Worm (Caenorhabditis elegans) whole organism, L1 larva: Measurements from ENCODE around the gene nono-1.

Source experiments
- C04F5.9 ChIP-seq: sonication (generic microtip); optimal IDR thresholded peaks from 2 replicates; lab custom pipeline; 2016; ENCODE audit warnings: missing genetic modification characterization, missing compliant biosample characterization
- C16A3.4 ChIP-seq: fragments of 150-350 bp; optimal IDR thresholded peaks from 2 replicates; lab custom pipeline; 2014; ENCODE audit warnings: missing biosample characterization, missing genetic modification characterization
- Y116A8C.19 ChIP-seq: sonication (generic microtip); optimal IDR thresholded peaks from 2 replicates; lab custom pipeline; 2016; ENCODE audit warnings: missing compliant biosample characterization, missing genetic modification characterization, borderline replicate concordance
- aha-1 ChIP-seq: fragments of 150-350 bp; optimal IDR thresholded peaks from 2 replicates; lab custom pipeline; 2014; ENCODE audit warnings: missing biosample characterization, missing genetic modification characterization
- alr-1 ChIP-seq: fragments of 200-800 bp; sonication (Bioruptor generic); optimal IDR thresholded peaks from 2 replicates; lab custom pipeline; 2018; ENCODE audit warnings: borderline replicate concordance, mild to moderate bottlenecking, missing genetic modification characterization, missing compliant biosample characterization
- blmp-1 ChIP-seq: fragments of 150-350 bp; optimal IDR thresholded peaks from 2 replicates; lab custom pipeline; 2014; ENCODE audit warnings: missing biosample characterization, missing genetic modification characterization
- ceh-63 ChIP-seq: fragments of 200-800 bp; sonication (Bioruptor generic); optimal IDR thresholded peaks from 2 replicates; lab custom pipeline; 2018; ENCODE audit warnings: mild to moderate bottlenecking, missing genetic modification characterization, missing compliant biosample characterization
- ceh-8 ChIP-seq: fragments of 200-800 bp; sonication (Bioruptor generic); optimal IDR thresholded peaks from 2 replicates; lab custom pipeline; 2018; ENCODE audit warnings: mild to moderate bottlenecking, missing genetic modification characterization, moderate library complexity, missing compliant biosample characterization
- ceh-82 ChIP-seq, 3 experiments: fragments of 150-350 bp in 1 of 3; sonication (generic microtip) in 2 of 3; optimal IDR thresholded peaks; 2 replicates each; lab custom pipeline; 2014 to 2017; ENCODE audit warnings: missing biosample characterization in 3 of 3, missing genetic modification characterization in 3 of 3
- ceh-88 ChIP-seq: fragments of 200-800 bp; sonication (Bioruptor generic); IDR thresholded peaks from 2 replicates; pipeline ENCODE4 v1.3.6; 2022; ENCODE audit warnings: missing genetic modification characterization, missing compliant biosample characterization
- ceh-90 ChIP-seq: sonication (generic microtip); optimal IDR thresholded peaks from 2 replicates; lab custom pipeline; 2016; ENCODE audit warnings: missing genetic modification characterization, missing compliant biosample characterization
- dpl-1 ChIP-seq, 3 experiments: fragments of 150-350 bp in 2 of 3; sonication (generic microtip) in 1 of 3; optimal IDR thresholded peaks; 2 replicates each; lab custom pipeline; 2014 to 2017; ENCODE audit warnings: missing biosample characterization in 3 of 3, missing genetic modification characterization in 3 of 3, missing genetic modification reagents in 3 of 3
- dsc-1 ChIP-seq: sonication (generic microtip); optimal IDR thresholded peaks from 2 replicates; lab custom pipeline; 2016; ENCODE audit warnings: mild to moderate bottlenecking, missing genetic modification characterization, missing compliant biosample characterization
- efl-1 ChIP-seq, 4 experiments: fragments of 150-350 bp; optimal IDR thresholded peaks in 3 of 4; peaks in 1 of 4; 1 replicate in 1 of 4; 2 replicates in 3 of 4; lab custom pipeline; 2014; ENCODE audit warnings: missing biosample characterization in 2 of 4, missing genetic modification characterization in 2 of 4, missing genetic modification reagents in 2 of 4
- efl-3 ChIP-seq: fragments of 200-800 bp; sonication (Bioruptor generic); optimal IDR thresholded peaks from 2 replicates; lab custom pipeline; 2018; ENCODE audit warnings: mild to moderate bottlenecking, missing genetic modification characterization, missing compliant biosample characterization
- elt-2 ChIP-seq: sonication (generic microtip); optimal IDR thresholded peaks from 2 replicates; lab custom pipeline; 2016; ENCODE audit warnings: missing genetic modification characterization, mild to moderate bottlenecking, inconsistent platforms, missing compliant biosample characterization, missing genetic modification reagents
- ets-5 ChIP-seq: fragments of 200-800 bp; sonication (Bioruptor generic); IDR thresholded peaks from 2 replicates; pipeline ENCODE4 v1.3.6; 2022; ENCODE audit warnings: missing genetic modification characterization, missing compliant biosample characterization
- fkh-8 ChIP-seq: sonication (generic microtip); optimal IDR thresholded peaks from 2 replicates; lab custom pipeline; 2016; ENCODE audit warnings: mild to moderate bottlenecking, missing genetic modification characterization, missing compliant biosample characterization
- grh-1 ChIP-seq: fragments of 200-800 bp; sonication (Bioruptor generic); IDR thresholded peaks from 2 replicates; pipeline ENCODE4 v1.3.6; 2022; ENCODE audit warnings: missing genetic modification reagents, missing genetic modification characterization, missing compliant biosample characterization
- hlh-4 ChIP-seq: sonication (generic microtip); optimal IDR thresholded peaks from 2 replicates; lab custom pipeline; 2016; ENCODE audit warnings: mild to moderate bottlenecking, missing genetic modification characterization, missing compliant biosample characterization
- isw-1 ChIP-seq: fragments of 200-800 bp; sonication (Bioruptor generic); IDR thresholded peaks from 2 replicates; pipeline ENCODE4 v1.3.6; 2022; ENCODE audit warnings: missing genetic modification characterization, missing compliant biosample characterization
- lin-13 ChIP-seq: fragments of 150-350 bp; optimal IDR thresholded peaks from 2 replicates; lab custom pipeline; 2014; ENCODE audit warnings: missing biosample characterization, missing genetic modification reagents, missing genetic modification characterization
- lin-15B ChIP-seq: fragments of 150-350 bp; sonication (generic microtip); optimal IDR thresholded peaks from 3 replicates; lab custom pipeline; 2014; ENCODE audit warnings: missing biosample characterization, missing genetic modification characterization
- lin-35 ChIP-seq, 2 experiments: fragments of 150-350 bp; optimal IDR thresholded peaks; 2 replicates each; lab custom pipeline; 2014; ENCODE audit warnings: missing biosample characterization in 2 of 2, missing genetic modification characterization in 2 of 2, missing genetic modification reagents in 2 of 2
- lin-39 ChIP-seq: fragments of 150-350 bp; optimal IDR thresholded peaks from 2 replicates; lab custom pipeline; 2014; ENCODE audit warnings: missing biosample characterization, missing genetic modification reagents, missing genetic modification characterization
- lir-3 ChIP-seq: sonication (generic microtip); optimal IDR thresholded peaks from 2 replicates; lab custom pipeline; 2016; ENCODE audit warnings: mild to moderate bottlenecking, missing genetic modification characterization, moderate library complexity, missing compliant biosample characterization; ENCODE audit not compliant: poor library complexity
- lsy-2 ChIP-seq, 2 experiments: fragments of 150-350 bp; optimal IDR thresholded peaks; 2 replicates each; lab custom pipeline; 2014; ENCODE audit warnings: missing biosample characterization in 2 of 2, missing genetic modification characterization in 2 of 2
- mdl-1 ChIP-seq, 2 experiments: fragments of 150-350 bp; optimal IDR thresholded peaks; 2 replicates each; lab custom pipeline; 2014 to 2017; ENCODE audit warnings: missing biosample characterization in 2 of 2, missing genetic modification characterization in 2 of 2, inconsistent platforms in 1 of 2
- mef-2 ChIP-seq: fragments of 150-350 bp; optimal IDR thresholded peaks from 2 replicates; lab custom pipeline; 2014; ENCODE audit warnings: missing biosample characterization, missing genetic modification characterization
- mep-1 ChIP-seq: fragments of 150-350 bp; optimal IDR thresholded peaks from 2 replicates; lab custom pipeline; 2014; ENCODE audit warnings: missing biosample characterization, missing genetic modification characterization
- nhr-12 ChIP-seq: sonication (generic microtip); optimal IDR thresholded peaks from 2 replicates; lab custom pipeline; 2017; ENCODE audit warnings: missing biosample characterization, missing genetic modification characterization
- nhr-20 ChIP-seq: sonication (generic microtip); optimal IDR thresholded peaks from 2 replicates; lab custom pipeline; 2016; ENCODE audit warnings: mild to moderate bottlenecking, missing genetic modification characterization, missing compliant biosample characterization
- nhr-237 ChIP-seq: fragments of 150-350 bp; optimal IDR thresholded peaks from 2 replicates; lab custom pipeline; 2014; ENCODE audit warnings: missing biosample characterization, missing genetic modification characterization
- nhr-28 ChIP-seq: fragments of 150-350 bp; optimal IDR thresholded peaks from 2 replicates; lab custom pipeline; 2014; ENCODE audit warnings: missing biosample characterization, missing genetic modification characterization
- nhr-71 ChIP-seq: sonication (generic microtip); optimal IDR thresholded peaks from 2 replicates; lab custom pipeline; 2016; ENCODE audit warnings: mild to moderate bottlenecking, missing genetic modification characterization, moderate library complexity, missing compliant biosample characterization
- nhr-76 ChIP-seq: sonication (generic microtip); optimal IDR thresholded peaks from 2 replicates; lab custom pipeline; 2017; ENCODE audit warnings: missing biosample characterization, missing genetic modification characterization
- nhr-90 ChIP-seq: sonication (generic microtip); optimal IDR thresholded peaks from 2 replicates; lab custom pipeline; 2016; ENCODE audit warnings: mild to moderate bottlenecking, missing genetic modification characterization, missing compliant biosample characterization; ENCODE audit not compliant: poor library complexity
- pax-3 ChIP-seq: fragments of 200-800 bp; sonication (Bioruptor generic); optimal IDR thresholded peaks from 2 replicates; lab custom pipeline; 2018; ENCODE audit warnings: mild to moderate bottlenecking, missing genetic modification characterization, moderate library complexity, missing compliant biosample characterization
- pqm-1 ChIP-seq: sonication (generic microtip); optimal IDR thresholded peaks from 3 replicates; lab custom pipeline; 2017; ENCODE audit warnings: missing biosample characterization, missing genetic modification characterization
- rnt-1 ChIP-seq: sonication (generic microtip); optimal IDR thresholded peaks from 2 replicates; lab custom pipeline; 2016; ENCODE audit warnings: mild to moderate bottlenecking, missing genetic modification characterization, moderate library complexity, missing compliant biosample characterization
- sptf-1 ChIP-seq: fragments of 150-350 bp; optimal IDR thresholded peaks from 2 replicates; lab custom pipeline; 2014; ENCODE audit warnings: missing biosample characterization, missing genetic modification characterization
- tbx-2 ChIP-seq: sonication (generic microtip); optimal IDR thresholded peaks from 2 replicates; lab custom pipeline; 2016; ENCODE audit warnings: missing genetic modification characterization, missing compliant biosample characterization
- tlp-1 ChIP-seq: fragments of 150-350 bp; optimal IDR thresholded peaks from 2 replicates; lab custom pipeline; 2014; ENCODE audit warnings: missing biosample characterization, missing genetic modification characterization
- unc-130 ChIP-seq: fragments of 150-350 bp; optimal IDR thresholded peaks from 2 replicates; lab custom pipeline; 2017; ENCODE audit warnings: missing biosample characterization, missing genetic modification characterization, inconsistent platforms
- unc-30 ChIP-seq: sonication (generic microtip); optimal IDR thresholded peaks from 2 replicates; lab custom pipeline; 2017; ENCODE audit warnings: missing biosample characterization, missing genetic modification characterization
- unc-62 ChIP-seq: fragments of 150-350 bp; optimal IDR thresholded peaks from 2 replicates; lab custom pipeline; 2014; ENCODE audit warnings: missing biosample characterization, missing genetic modification reagents, missing genetic modification characterization
- unc-98 ChIP-seq: fragments of 200-800 bp; sonication (Bioruptor generic); IDR thresholded peaks from 2 replicates; pipeline ENCODE4 v1.3.6; 2022; ENCODE audit warnings: missing genetic modification characterization, missing compliant biosample characterization
- vab-15 ChIP-seq: sonication (generic microtip); optimal IDR thresholded peaks from 2 replicates; lab custom pipeline; 2017; ENCODE audit warnings: missing genotype, mild to moderate bottlenecking, missing genetic modification characterization, missing compliant biosample characterization
- xbp-1 ChIP-seq: sonication (generic microtip); optimal IDR thresholded peaks from 2 replicates; lab custom pipeline; 2016; ENCODE audit warnings: missing genetic modification characterization, missing compliant biosample characterization
- ztf-11 ChIP-seq, 2 experiments: sonication (generic microtip); optimal IDR thresholded peaks; 2 replicates each; lab custom pipeline; 2016 to 2017; ENCODE audit warnings: missing genetic modification characterization in 2 of 2, missing biosample characterization in 1 of 2, missing compliant biosample characterization in 1 of 2
- ztf-4 ChIP-seq: fragments of 150-350 bp; optimal IDR thresholded peaks from 2 replicates; lab custom pipeline; 2014; ENCODE audit warnings: missing biosample characterization, missing genetic modification characterization

Gene nono-1

DNA sequence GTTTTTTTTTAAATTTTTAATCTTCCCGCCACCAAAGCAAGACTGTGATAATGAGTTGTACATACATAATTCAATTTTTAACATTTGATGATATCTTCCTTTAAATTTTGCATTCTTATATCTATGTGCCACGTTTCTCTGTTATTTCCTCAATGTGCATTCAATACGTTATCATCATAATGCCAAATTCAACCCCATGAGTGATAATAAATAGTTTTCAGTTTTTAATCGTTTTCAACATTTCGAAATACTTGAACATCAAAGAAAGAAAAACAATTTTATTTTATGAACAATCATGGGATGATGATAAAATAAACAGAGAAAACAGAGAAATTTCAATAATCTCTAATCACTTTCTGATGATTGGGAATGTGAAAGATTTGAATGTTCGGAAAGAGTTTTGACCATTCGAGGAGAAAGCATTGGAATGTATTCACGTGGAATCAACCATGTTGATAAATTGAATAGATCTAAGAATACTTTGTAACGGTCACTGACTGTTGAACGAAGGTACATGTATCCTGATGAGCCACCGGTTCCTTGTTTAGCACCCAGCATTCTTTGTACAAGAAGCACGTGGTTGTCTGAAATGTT, 40.6 kb downstream of the nono-1 start (continued):
- TF ChIP-seq lin-35 (GFP tag; optimal IDR thresholded peaks at IDR 0.05; lab: Kevin White, UChicago): peak in 1 of 2 experiments; percentile 57
- no peak for TF ChIP-seq xbp-1 (tag; lab: Kevin White, UChicago)
- TF ChIP-seq dsc-1 (tag; lab: Kevin White, UChicago): no peak
- TF ChIP-seq lin-15B (tag; lab: Kevin White, UChicago): no peak
- no peak for TF ChIP-seq fkh-8
- no peak for TF ChIP-seq nhr-28 (tag; lab: Kevin White, UChicago)
- no peak for TF ChIP-seq lir-3 (tag; lab: Kevin White, UChicago)
- no peak for TF ChIP-seq lin-13 (GFP tag; lab: Kevin White, UChicago)
- TF ChIP-seq ceh-90 (tag; lab: Kevin White, UChicago): no peak
- TF ChIP-seq tbx-2 (tag; lab: Kevin White, UChicago): no peak
- TF ChIP-seq aha-1 (tag; lab: Kevin White, UChicago): no peak
- TF ChIP-seq pqm-1 (tag; lab: Kevin White, UChicago): peak; percentile 34
- TF ChIP-seq alr-1 (tag; lab: Kevin White, UChicago): no peak
- TF ChIP-seq nhr-76 (tag; lab: Kevin White, UChicago): no peak
- peak in 1 of 2 experiments; percentile 34 for TF ChIP-seq lsy-2 (tag; optimal IDR thresholded peaks at IDR 0.05; lab: Kevin White, UChicago)
- no peak for TF ChIP-seq ceh-88 (GFP tag; lab: Robert Waterston, UW)
- no peak for TF ChIP-seq nhr-12 (tag; lab: Kevin White, UChicago)
- TF ChIP-seq ceh-63: no peak
- TF ChIP-seq tlp-1 (tag; lab: Kevin White, UChicago): no peak
- peak; percentile 22 for TF ChIP-seq C16A3.4 (tag; lab: Kevin White, UChicago)
- TF ChIP-seq efl-3 (GFP tag; lab: Kevin White, UChicago): no peak
- no peak for TF ChIP-seq ceh-82 (tag; optimal IDR thresholded peaks at IDR 0.05; lab: Kevin White, UChicago)
- no peak for TF ChIP-seq lin-39
- TF ChIP-seq ceh-8 (GFP tag; lab: Kevin White, UChicago): no peak
- TF ChIP-seq nhr-20 (tag; lab: Kevin White, UChicago): peak; percentile 27
- no peak for TF ChIP-seq rnt-1
- no peak for TF ChIP-seq dpl-1 (GFP tag; optimal IDR thresholded peaks at IDR 0.05; lab: Kevin White, UChicago)
- no peak for TF ChIP-seq ets-5
- peak; percentile 9 for TF ChIP-seq pax-3 (tag; lab: Kevin White, UChicago)
- no peak for TF ChIP-seq mep-1 (tag; lab: Kevin White, UChicago)
- TF ChIP-seq unc-30 (tag; lab: Kevin White, UChicago): no peak
- TF ChIP-seq sptf-1 (tag; lab: Kevin White, UChicago): no peak
- TF ChIP-seq isw-1: no peak
- TF ChIP-seq ztf-11 (tag; optimal IDR thresholded peaks at IDR 0.05; lab: Kevin White, UChicago): no peak
- peak; percentile 11 for TF ChIP-seq ztf-4 (tag; lab: Kevin White, UChicago)
- no peak for TF ChIP-seq vab-15 (tag; lab: Kevin White, UChicago)
- TF ChIP-seq nhr-237: no peak

ce11 chrIII:5915926-5916325, 42.1 kb downstream of the nono-1 start:
- no peak for TF ChIP-seq unc-98 (GFP tag; lab: Robert Waterston, UW)
- TF ChIP-seq efl-3 (GFP tag; lab: Kevin White, UChicago): no peak
- TF ChIP-seq grh-1: no peak
- no peak for TF ChIP-seq lsy-2 (tag; optimal IDR thresholded peaks at IDR 0.05; lab: Kevin White, UChicago)
- no peak for TF ChIP-seq unc-62 (GFP tag; lab: Kevin White, UChicago)
- no peak for TF ChIP-seq C04F5.9 (tag; lab: Kevin White, UChicago)
- no peak for TF ChIP-seq ceh-63
- TF ChIP-seq lin-35 (GFP tag; optimal IDR thresholded peaks at IDR 0.05; lab: Kevin White, UChicago): peak in 1 of 2 experiments; percentile 31
- TF ChIP-seq ceh-88 (GFP tag; lab: Robert Waterston, UW): no peak
- TF ChIP-seq mef-2 (tag; lab: Kevin White, UChicago): no peak
- TF ChIP-seq elt-2 (tag; lab: Kevin White, UChicago): peak; percentile 34
- TF ChIP-seq sptf-1 (tag; lab: Kevin White, UChicago): no peak
- no peak for TF ChIP-seq nhr-71 (tag; lab: Kevin White, UChicago)
- no peak for TF ChIP-seq mdl-1 (tag; optimal IDR thresholded peaks at IDR 0.05; lab: Kevin White, UChicago)
- TF ChIP-seq nhr-90 (tag; lab: Kevin White, UChicago): no peak
- no peak for TF ChIP-seq blmp-1
- TF ChIP-seq Y116A8C.19 (tag; lab: Kevin White, UChicago): no peak
- no peak for TF ChIP-seq unc-130 (tag; lab: Kevin White, UChicago)
- TF ChIP-seq hlh-4 (tag; lab: Kevin White, UChicago): no peak
- no peak for TF ChIP-seq pqm-1 (tag; lab: Kevin White, UChicago)
- TF ChIP-seq efl-1 (optimal IDR thresholded peaks at IDR 0.05; lab: Kevin White, UChicago): no peak
- TF ChIP-seq efl-1 (GFP tag; optimal IDR thresholded peaks at IDR 0.05 in 1 of 2; lab: Kevin White, UChicago): peak in 1 of 2 experiments; percentile 55
